Fruit fly (Drosophila melanogaster) whole organism, embryonic: ENCODE measurements around the gene Dpm2.
A peak's percentile ranks its signal among the peaks of the same experiment; 100 is the strongest.

ENCODE experiments used
- Atf3 ChIP-seq: fragments of 200-800 bp; sonication (Bioruptor generic); optimal IDR thresholded peaks from 3 replicates; lab custom pipeline; 2016; ENCODE audit warnings: missing biosample characterization, missing genetic modification characterization
- Bteb2 ChIP-seq: fragments of 200-800 bp; sonication (Bioruptor generic); optimal IDR thresholded peaks from 2 replicates; lab custom pipeline; 2016; ENCODE audit warnings: missing biosample characterization, missing genetic modification characterization
- CG10654 ChIP-seq: fragments of 200-800 bp; sonication (Bioruptor generic); optimal IDR thresholded peaks from 2 replicates; lab custom pipeline; 2016; ENCODE audit warnings: missing biosample characterization, missing genetic modification characterization
- CG12155 ChIP-seq: fragments of 200-800 bp; sonication (Bioruptor generic); optimal IDR thresholded peaks from 3 replicates; lab custom pipeline; 2016; ENCODE audit warnings: missing biosample characterization, missing genetic modification characterization
- CG14050 ChIP-seq: fragments of 200-800 bp; sonication (Bioruptor generic); IDR thresholded peaks from 3 replicates; pipeline ENCODE4 v1.3.6; 2022; ENCODE audit warnings: missing biosample characterization, missing genetic modification characterization
- CG14965 ChIP-seq: fragments of 200-800 bp; sonication (Bioruptor generic); optimal IDR thresholded peaks from 2 replicates; lab custom pipeline; 2016; ENCODE audit warnings: missing biosample characterization, missing genetic modification characterization, borderline replicate concordance
- CG17186 ChIP-seq: fragments of 200-800 bp; sonication (Bioruptor generic); optimal IDR thresholded peaks from 3 replicates; lab custom pipeline; 2017; ENCODE audit warnings: missing biosample characterization, missing genetic modification reagents, missing genetic modification characterization
- CG17612 ChIP-seq: fragments of 200-800 bp; sonication (Bioruptor generic); IDR thresholded peaks from 2 replicates; pipeline ENCODE4 v1.3.6; 2022; ENCODE audit warnings: missing biosample characterization, missing genetic modification characterization
- CG17829 ChIP-seq: fragments of 200-800 bp; optimal IDR thresholded peaks from 2 replicates; lab custom pipeline; 2019; ENCODE audit warnings: missing biosample characterization, mild to moderate bottlenecking, missing genetic modification characterization, moderate library complexity
- CG2120 ChIP-seq: fragments of 200-800 bp; sonication (Bioruptor generic); optimal IDR thresholded peaks from 3 replicates; lab custom pipeline; 2016; ENCODE audit warnings: missing biosample characterization, missing genetic modification characterization
- CG3726 ChIP-seq: fragments of 200-800 bp; sonication (Bioruptor generic); IDR thresholded peaks from 3 replicates; pipeline ENCODE4, ENCODE4 v1.3.6; 2022; ENCODE audit warnings: missing biosample characterization, missing genetic modification characterization
- CG3838 ChIP-seq: fragments of 200-800 bp; sonication (Bioruptor generic); optimal IDR thresholded peaks from 3 replicates; lab custom pipeline; 2016; ENCODE audit warnings: missing biosample characterization, missing genetic modification characterization
- CG4328 ChIP-seq: fragments of 200-800 bp; sonication (Bioruptor generic); optimal IDR thresholded peaks from 3 replicates; lab custom pipeline; 2017; ENCODE audit warnings: missing biosample characterization, missing genetic modification reagents, missing genetic modification characterization
- CG4360 ChIP-seq: fragments of 200-800 bp; sonication (Bioruptor generic); IDR thresholded peaks from 2 replicates; pipeline ENCODE4 v1.3.6; 2022; ENCODE audit warnings: missing biosample characterization, missing genetic modification characterization
- CG8388 ChIP-seq: fragments of 200-800 bp; sonication (Bioruptor generic); optimal IDR thresholded peaks from 2 replicates; lab custom pipeline; 2019; ENCODE audit warnings: missing biosample characterization, mild to moderate bottlenecking, missing genetic modification characterization, moderate library complexity
- CG9609 ChIP-seq: fragments of 200-800 bp; sonication (Bioruptor generic); optimal IDR thresholded peaks from 3 replicates; lab custom pipeline; 2016; ENCODE audit warnings: missing biosample characterization, missing genetic modification characterization
- CHES-1-like ChIP-seq: fragments of 200-800 bp; sonication (Bioruptor generic); optimal IDR thresholded peaks from 2 replicates; lab custom pipeline; 2016; ENCODE audit warnings: missing biosample characterization, missing genetic modification characterization
- CTCF ChIP-seq: fragments of 200-800 bp; sonication (Bioruptor generic); optimal IDR thresholded peaks from 2 replicates; lab custom pipeline; 2017; ENCODE audit warnings: missing biosample characterization, mild to moderate bottlenecking, missing genetic modification characterization, moderate library complexity
- D19A ChIP-seq: fragments of 200-800 bp; optimal IDR thresholded peaks from 3 replicates; lab custom pipeline; 2019; ENCODE audit warnings: missing biosample characterization, mild to moderate bottlenecking, missing genetic modification characterization, moderate library complexity
- Fer1 ChIP-seq: fragments of 200-800 bp; sonication (Bioruptor generic); optimal IDR thresholded peaks from 2 replicates; lab custom pipeline; 2017; ENCODE audit warnings: missing biosample characterization, mild to moderate bottlenecking, missing genetic modification characterization
- Fer2 ChIP-seq: fragments of 200-800 bp; sonication (Bioruptor generic); optimal IDR thresholded peaks from 2 replicates; lab custom pipeline; 2018; ENCODE audit warnings: missing biosample characterization, mild to moderate bottlenecking, missing genetic modification characterization, moderate library complexity
- HLH4C ChIP-seq: fragments of 200-800 bp; sonication (Bioruptor generic); IDR thresholded peaks from 3 replicates; pipeline ENCODE4 v1.3.6; 2022; ENCODE audit warnings: missing biosample characterization, missing genetic modification characterization; ENCODE audit not compliant: partially characterized antibody
- Hr51 ChIP-seq, 2 experiments: fragments of 200-800 bp; sonication (Bioruptor generic); optimal IDR thresholded peaks; 2 replicates in 1 of 2; 3 replicates in 1 of 2; lab custom pipeline; 2016 to 2018; ENCODE audit warnings: missing biosample characterization in 2 of 2, missing genetic modification characterization in 2 of 2, mild to moderate bottlenecking in 1 of 2, moderate library complexity in 1 of 2
- MTF-1 ChIP-seq: fragments of 200-800 bp; sonication (Bioruptor generic); optimal IDR thresholded peaks from 2 replicates; lab custom pipeline; 2018; ENCODE audit warnings: missing biosample characterization, mild to moderate bottlenecking, missing genetic modification characterization, borderline replicate concordance
- Mrtf ChIP-seq: fragments of 200-800 bp; sonication (Bioruptor generic); IDR thresholded peaks from 3 replicates; pipeline ENCODE4 v1.3.6; 2022; ENCODE audit warnings: missing biosample characterization, missing genetic modification characterization
- Nf-YB ChIP-seq: fragments of 200-800 bp; sonication (Bioruptor generic); optimal IDR thresholded peaks from 3 replicates; lab custom pipeline; 2019; ENCODE audit warnings: missing biosample characterization, mild to moderate bottlenecking, missing genetic modification characterization, moderate library complexity
- NfI ChIP-seq: fragments of 200-800 bp; sonication (Bioruptor generic); optimal IDR thresholded peaks from 3 replicates; lab custom pipeline; 2018; ENCODE audit warnings: missing biosample characterization, mild to moderate bottlenecking, missing genetic modification characterization, moderate library complexity
- Side ChIP-seq: fragments of 200-800 bp; sonication (Bioruptor generic); optimal IDR thresholded peaks from 2 replicates; lab custom pipeline; 2016; ENCODE audit warnings: missing biosample characterization, missing genetic modification characterization
- Stat92E ChIP-seq, 3 experiments: fragments of >200 bp in 2 of 3; fragments of 200-800 bp in 1 of 3; sonication (Bioruptor generic) in 1 of 3; optimal IDR thresholded peaks; 2 replicates each; lab custom pipeline; 2017 to 2019; ENCODE audit warnings: missing biosample characterization in 3 of 3, missing genetic modification characterization in 3 of 3, mild to moderate bottlenecking in 1 of 3, moderate library complexity in 1 of 3
- TFAM ChIP-seq: fragments of 200-800 bp; sonication (Bioruptor generic); optimal IDR thresholded peaks from 2 replicates; lab custom pipeline; 2017; ENCODE audit warnings: missing biosample characterization, missing genetic modification characterization, inconsistent platforms
- Taf1 ChIP-seq: fragments of 200-800 bp; sonication (Bioruptor generic); IDR thresholded peaks from 2 replicates; pipeline ENCODE4 v1.3.6; 2022; ENCODE audit warnings: missing biosample characterization, missing genetic modification characterization
- caup ChIP-seq: fragments of 200-800 bp; sonication (Bioruptor generic); optimal IDR thresholded peaks from 3 replicates; lab custom pipeline; 2017; ENCODE audit warnings: missing biosample characterization, mild to moderate bottlenecking, missing genetic modification characterization, moderate library complexity; ENCODE audit not compliant: severe bottlenecking
- chif ChIP-seq, 2 experiments: fragments of 200-800 bp; sonication (Bioruptor generic); optimal IDR thresholded peaks; 3 replicates each; lab custom pipeline; 2016; ENCODE audit warnings: missing biosample characterization in 2 of 2, missing genetic modification characterization in 2 of 2
- ci ChIP-seq: fragments of 200-800 bp; sonication (Bioruptor generic); IDR thresholded peaks from 3 replicates; pipeline ENCODE4 v1.3.6; 2022; ENCODE audit warnings: missing biosample characterization, missing genetic modification characterization
- eve ChIP-seq, 2 experiments: fragments of >200 bp; optimal IDR thresholded peaks; 2 replicates each; lab custom pipeline; 2017; ENCODE audit warnings: missing biosample characterization in 2 of 2, missing genetic modification characterization in 2 of 2
- fd102C ChIP-seq: fragments of 200-800 bp; sonication (Bioruptor generic); optimal IDR thresholded peaks from 2 replicates; lab custom pipeline; 2018; ENCODE audit warnings: missing biosample characterization, mild to moderate bottlenecking, missing genetic modification characterization, moderate library complexity
- fd3F ChIP-seq: fragments of 200-800 bp; sonication (Bioruptor generic); optimal IDR thresholded peaks from 2 replicates; lab custom pipeline; 2018; ENCODE audit warnings: missing biosample characterization, mild to moderate bottlenecking, missing genetic modification characterization, moderate library complexity
- jumu ChIP-seq: fragments of 200-800 bp; sonication (Bioruptor generic); optimal IDR thresholded peaks from 3 replicates; lab custom pipeline; 2016; ENCODE audit warnings: missing biosample characterization, missing genetic modification characterization
- lmd ChIP-seq: fragments of 200-800 bp; sonication (Bioruptor generic); IDR thresholded peaks from 2 replicates; pipeline ENCODE4 v1.3.6; 2022; ENCODE audit warnings: missing biosample characterization, missing genetic modification characterization
- lola ChIP-seq, 3 experiments: fragments of >200 bp in 2 of 3; fragments of 200-800 bp in 1 of 3; sonication (Bioruptor generic) in 1 of 3; optimal IDR thresholded peaks; 2 replicates each; lab custom pipeline; 2017 to 2019; ENCODE audit warnings: missing biosample characterization in 3 of 3, missing genetic modification characterization in 3 of 3, mild to moderate bottlenecking in 1 of 3, moderate library complexity in 1 of 3
- lov ChIP-seq, 2 experiments: fragments of 200-800 bp in 1 of 2; fragments of >200 bp in 1 of 2; sonication (Bioruptor generic) in 1 of 2; IDR thresholded peaks in 1 of 2; optimal IDR thresholded peaks in 1 of 2; 2 replicates in 1 of 2; 3 replicates in 1 of 2; pipeline versions ENCODE4 v1.3.6 to Lab custom; 2017 to 2022; ENCODE audit warnings: missing biosample characterization in 1 of 2, missing genetic modification characterization in 1 of 2
- mld ChIP-seq: fragments of 200-800 bp; sonication (Bioruptor generic); IDR thresholded peaks from 3 replicates; pipeline ENCODE4 v1.3.6; 2022; ENCODE audit warnings: missing biosample characterization, missing genetic modification characterization; ENCODE audit not compliant: partially characterized antibody
- nerfin-1 ChIP-seq: fragments of 200-800 bp; sonication (Bioruptor generic); optimal IDR thresholded peaks from 3 replicates; lab custom pipeline; 2019; ENCODE audit warnings: missing biosample characterization, mild to moderate bottlenecking, missing genetic modification characterization, moderate library complexity
- pb ChIP-seq: fragments of 200-800 bp; sonication (Bioruptor generic); optimal IDR thresholded peaks from 3 replicates; lab custom pipeline; 2016; ENCODE audit warnings: missing biosample characterization, missing genetic modification characterization
- pzg ChIP-seq: fragments of 200-800 bp; sonication (Bioruptor generic); optimal IDR thresholded peaks from 3 replicates; lab custom pipeline; 2018; ENCODE audit warnings: missing biosample characterization, mild to moderate bottlenecking, missing genetic modification characterization, moderate library complexity
- ro ChIP-seq: fragments of 200-800 bp; sonication (Bioruptor generic); IDR thresholded peaks from 2 replicates; pipeline ENCODE4 v1.3.6; 2022; ENCODE audit warnings: missing biosample characterization, missing genetic modification characterization
- sima ChIP-seq: fragments of 200-800 bp; sonication (Bioruptor generic); optimal IDR thresholded peaks from 2 replicates; lab custom pipeline; 2016; ENCODE audit warnings: missing biosample characterization, missing genetic modification characterization
- sisA ChIP-seq: fragments of 200-800 bp; sonication (Bioruptor generic); IDR thresholded peaks from 2 replicates; pipeline ENCODE4 v1.3.6; 2022; ENCODE audit warnings: missing biosample characterization, missing genetic modification characterization
- tup ChIP-seq: fragments of 200-800 bp; sonication (Bioruptor generic); optimal IDR thresholded peaks from 2 replicates; lab custom pipeline; 2016; ENCODE audit warnings: missing biosample characterization, mild to moderate bottlenecking, missing genetic modification characterization, moderate library complexity
- usp ChIP-seq: fragments of >200 bp; optimal IDR thresholded peaks from 2 replicates; lab custom pipeline; 2017; ENCODE audit warnings: missing biosample characterization, missing genetic modification characterization

Dpm2 gene

DNA sequence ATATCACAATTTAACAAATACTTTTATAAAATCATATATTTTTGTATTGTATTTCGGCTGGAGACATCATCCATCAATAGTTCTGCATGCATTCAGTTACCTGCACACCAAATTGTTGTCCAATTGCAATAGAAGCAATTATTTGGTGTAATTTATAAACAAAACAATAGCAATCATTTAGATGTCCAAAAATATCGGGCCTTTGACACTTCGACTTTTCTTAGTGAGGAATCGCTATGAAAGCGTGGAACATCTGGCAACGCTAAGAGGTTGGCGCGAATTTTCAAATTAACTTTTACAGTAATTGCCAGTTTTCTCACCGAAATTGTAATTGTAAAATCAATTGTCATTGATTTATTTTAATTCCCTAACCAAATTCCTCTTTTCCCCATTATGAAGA lies 15.4 kb downstream of the Dpm2 start, which contains the start of gene CG14969 (continued):
- TF ChIP-seq TFAM (GFP tag; lab: Kevin White, UChicago) (no peak), CG17186 (GFP tag; lab: Kevin White, UChicago) (no peak), Mrtf (GFP tag; lab: Robert Waterston, UW) (no peak), Stat92E (GFP tag; optimal IDR thresholded peaks at IDR 0.05; lab: Kevin White, UChicago) (no peak), Fer2 (tag; lab: Kevin White, UChicago) (no peak), nerfin-1 (no peak), CG2120 (peak; percentile 25), CG17829 (tag; lab: Kevin White, UChicago) (no peak), sima (GFP tag; lab: Kevin White, UChicago) (no peak), CG4328 (GFP tag; lab: Kevin White, UChicago) (no peak), HLH4C (GFP tag; lab: Robert Waterston, UW) (0 out of 3 replicates have a peak, but pooled peaks have one; percentile 24), CG14050 (GFP tag; lab: Robert Waterston, UW) (no peak), Hr51 (GFP tag; optimal IDR thresholded peaks at IDR 0.05; lab: Kevin White, UChicago) (no peak), usp (GFP tag; lab: Kevin White, UChicago) (no peak), CG12155 (GFP tag; lab: Kevin White, UChicago) (no peak), CG3838 (GFP tag; lab: Kevin White, UChicago) (no peak), D19A (tag; lab: Kevin White, UChicago) (no peak), CG3726 (GFP tag; lab: Robert Waterston, UW) (no peak), lov (optimal IDR thresholded peaks at IDR 0.05; lab: Kevin White, UChicago) (no peak), lov (GFP tag; IDR thresholded peaks at IDR 0.05; lab: Robert Waterston, UW) (no peak), fd102C (no peak), Bteb2 (GFP tag; lab: Kevin White, UChicago) (no peak), Atf3 (GFP tag; lab: Kevin White, UChicago) (no peak), CG4360 (GFP tag; lab: Robert Waterston, UW) (no peak), CHES-1-like (GFP tag; lab: Kevin White, UChicago) (no peak), Taf1 (no peak), pb (GFP tag; lab: Kevin White, UChicago) (no peak), CG14965 (GFP tag; lab: Kevin White, UChicago) (no peak), CG8388 (GFP tag; lab: Kevin White, UChicago) (no peak), ro (no peak), NfI (GFP tag; lab: Kevin White, UChicago) (no peak), CG17612 (no peak), ci (0 out of 3 replicates have a peak, but pooled peaks have one; percentile 5), lola (GFP tag; optimal IDR thresholded peaks at IDR 0.05; lab: Kevin White, UChicago) (no peak), CG10654 (GFP tag; lab: Kevin White, UChicago) (no peak), Nf-YB (GFP tag; lab: Kevin White, UChicago) (no peak), sisA (GFP tag; lab: Robert Waterston, UW) (no peak), jumu (GFP tag; lab: Kevin White, UChicago) (no peak), Fer1 (GFP tag; lab: Kevin White, UChicago) (no peak), Side (GFP tag; lab: Kevin White, UChicago) (no peak), tup (GFP tag; lab: Kevin White, UChicago) (no peak), pzg (GFP tag; lab: Kevin White, UChicago) (peak; percentile 67), caup (GFP tag; lab: Kevin White, UChicago) (no peak), lmd (GFP tag; lab: Robert Waterston, UW) (no peak), fd3F (GFP tag; lab: Kevin White, UChicago) (no peak), MTF-1 (GFP tag; lab: Kevin White, UChicago) (no peak), chif (GFP tag; optimal IDR thresholded peaks at IDR 0.05; lab: Kevin White, UChicago) (no peak), CTCF (GFP tag; lab: Kevin White, UChicago) (no peak), eve (GFP tag; optimal IDR thresholded peaks at IDR 0.05; lab: Kevin White, UChicago) (no peak), mld (GFP tag; lab: Robert Waterston, UW) (0 out of 3 replicates have a peak, but pooled peaks have one; percentile 30), CG9609 (no peak)
